Fruit fly (Drosophila melanogaster) whole organism, prepupa: ENCODE results near the gene CG31650.

Experiments used
- Blimp-1 ChIP-seq: fragments of 200-800 bp; sonication (Bioruptor generic); optimal IDR thresholded peaks from 3 replicates; lab custom pipeline; 2017; ENCODE audit warnings: missing biosample characterization, missing genetic modification characterization, mild to moderate bottlenecking, moderate library complexity, missing genetic modification reagents
- CG10631 ChIP-seq: fragments of 200-800 bp; sonication (Bioruptor generic); optimal IDR thresholded peaks from 2 replicates; lab custom pipeline; 2016; ENCODE audit warnings: missing biosample characterization, missing genetic modification characterization
- CG10669 ChIP-seq: fragments of 200-800 bp; sonication (Bioruptor generic); optimal IDR thresholded peaks from 3 replicates; lab custom pipeline; 2018; ENCODE audit warnings: missing biosample characterization, mild to moderate bottlenecking, missing genetic modification characterization, moderate library complexity
- CG11762 ChIP-seq: fragments of 200-800 bp; sonication (Bioruptor generic); optimal IDR thresholded peaks from 3 replicates; lab custom pipeline; 2016; ENCODE audit warnings: missing biosample characterization, missing genetic modification characterization; ENCODE audit not compliant: insufficient read depth
- CG16779 ChIP-seq: fragments of 200-800 bp; sonication (Bioruptor generic); optimal IDR thresholded peaks from 3 replicates; lab custom pipeline; 2017; ENCODE audit warnings: missing biosample characterization, mild to moderate bottlenecking, missing genetic modification characterization
- CG3032 ChIP-seq: fragments of 200-800 bp; optimal IDR thresholded peaks from 2 replicates; lab custom pipeline; 2019; ENCODE audit warnings: missing biosample characterization, mild to moderate bottlenecking, missing genetic modification characterization, moderate library complexity
- CG31627 ChIP-seq: fragments of 200-800 bp; sonication (Bioruptor generic); optimal IDR thresholded peaks from 3 replicates; lab custom pipeline; 2016; ENCODE audit warnings: missing biosample characterization, missing genetic modification characterization
- CG32006 ChIP-seq: fragments of 200-800 bp; sonication (Bioruptor generic); optimal IDR thresholded peaks from 3 replicates; lab custom pipeline; 2017; ENCODE audit warnings: missing biosample characterization, mild to moderate bottlenecking, missing genetic modification characterization
- CG34406 ChIP-seq: fragments of 200-800 bp; sonication (Bioruptor generic); optimal IDR thresholded peaks from 3 replicates; lab custom pipeline; 2016; ENCODE audit warnings: missing biosample characterization, missing genetic modification characterization
- CG6276 ChIP-seq: fragments of 200-800 bp; sonication (Bioruptor generic); optimal IDR thresholded peaks from 2 replicates; lab custom pipeline; 2017; ENCODE audit warnings: missing biosample characterization, mild to moderate bottlenecking, missing genetic modification characterization
- CG6808 ChIP-seq: fragments of 200-800 bp; sonication (Bioruptor generic); optimal IDR thresholded peaks from 3 replicates; lab custom pipeline; 2017; ENCODE audit warnings: missing biosample characterization, missing genetic modification characterization, mild to moderate bottlenecking, moderate library complexity, missing genetic modification reagents
- CG6854 ChIP-seq: fragments of 200-800 bp; sonication (Bioruptor generic); optimal IDR thresholded peaks from 2 replicates; lab custom pipeline; 2017; ENCODE audit warnings: missing biosample characterization, mild to moderate bottlenecking, missing genetic modification characterization
- CG7368 ChIP-seq: fragments of 200-800 bp; sonication (Bioruptor generic); optimal IDR thresholded peaks from 3 replicates; lab custom pipeline; 2016; ENCODE audit warnings: missing biosample characterization, missing genetic modification characterization
- CG8632 ChIP-seq: fragments of 200-800 bp; sonication (Bioruptor generic); optimal IDR thresholded peaks from 3 replicates; lab custom pipeline; 2016; ENCODE audit warnings: missing biosample characterization, missing genetic modification characterization
- CG9139 ChIP-seq: fragments of 200-800 bp; sonication (Bioruptor generic); optimal IDR thresholded peaks from 3 replicates; lab custom pipeline; 2017; ENCODE audit warnings: missing biosample characterization, mild to moderate bottlenecking, missing genetic modification characterization
- Eip75B ChIP-seq: fragments of 200-800 bp; sonication (Bioruptor generic); optimal IDR thresholded peaks from 3 replicates; lab custom pipeline; 2016; ENCODE audit warnings: missing biosample characterization, missing genetic modification characterization
- Eip78C ChIP-seq: fragments of 200-800 bp; sonication (Bioruptor generic); peaks from one replicate; lab custom pipeline; 2016; ENCODE audit warnings: missing biosample characterization, missing genetic modification characterization
- Eip93F ChIP-seq: fragments of 200-800 bp; sonication (Bioruptor generic); optimal IDR thresholded peaks from 2 replicates; lab custom pipeline; 2016; ENCODE audit warnings: missing biosample characterization, mild to moderate bottlenecking, missing genetic modification characterization
- Ets21C ChIP-seq: fragments of 200-800 bp; sonication (Bioruptor generic); optimal IDR thresholded peaks from 3 replicates; lab custom pipeline; 2016; ENCODE audit warnings: missing biosample characterization, missing genetic modification characterization
- Gug ChIP-seq: fragments of 200-800 bp; sonication (Bioruptor generic); IDR thresholded peaks from 2 replicates; pipeline ENCODE4 v1.3.6; 2022; ENCODE audit warnings: missing biosample characterization, missing genetic modification characterization
- Hr38 ChIP-seq: sonication (Bioruptor generic); optimal IDR thresholded peaks from 2 replicates; lab custom pipeline; 2016; ENCODE audit warnings: missing biosample characterization, missing genetic modification characterization
- Hr4 ChIP-seq: fragments of 200-800 bp; sonication (Bioruptor generic); optimal IDR thresholded peaks from 3 replicates; lab custom pipeline; 2016; ENCODE audit warnings: missing biosample characterization, missing genetic modification characterization
- Lpt ChIP-seq: fragments of 200-800 bp; sonication (Bioruptor generic); optimal IDR thresholded peaks from 3 replicates; lab custom pipeline; 2016; ENCODE audit warnings: missing biosample characterization, missing genetic modification characterization
- Met ChIP-seq: fragments of 200-800 bp; sonication (Bioruptor generic); optimal IDR thresholded peaks from 3 replicates; lab custom pipeline; 2016; ENCODE audit warnings: missing biosample characterization, missing genetic modification characterization
- OdsH ChIP-seq: fragments of 200-800 bp; sonication (Bioruptor generic); optimal IDR thresholded peaks from 3 replicates; lab custom pipeline; 2016; ENCODE audit warnings: missing biosample characterization, missing genetic modification characterization
- Sox102F ChIP-seq: fragments of 200-800 bp; sonication (Bioruptor generic); optimal IDR thresholded peaks from 2 replicates; lab custom pipeline; 2016; ENCODE audit warnings: missing biosample characterization, mild to moderate bottlenecking, missing genetic modification characterization
- Sox14 ChIP-seq: fragments of 200-800 bp; sonication (Bioruptor generic); optimal IDR thresholded peaks from 3 replicates; lab custom pipeline; 2016; ENCODE audit warnings: missing biosample characterization, missing genetic modification characterization
- Sox15 ChIP-seq: fragments of 200-800 bp; sonication (Bioruptor generic); optimal IDR thresholded peaks from 3 replicates; lab custom pipeline; 2016; ENCODE audit warnings: missing biosample characterization, missing genetic modification characterization
- achi ChIP-seq: fragments of 200-800 bp; sonication (Bioruptor generic); optimal IDR thresholded peaks from 3 replicates; lab custom pipeline; 2016; ENCODE audit warnings: missing biosample characterization, missing genetic modification characterization
- acj6 ChIP-seq: fragments of 200-800 bp; sonication (Bioruptor generic); optimal IDR thresholded peaks from 3 replicates; lab custom pipeline; 2016; ENCODE audit warnings: missing biosample characterization, missing genetic modification characterization
- cyc ChIP-seq: fragments of 200-800 bp; sonication (Bioruptor generic); optimal IDR thresholded peaks from 3 replicates; lab custom pipeline; 2016; ENCODE audit warnings: missing biosample characterization, missing genetic modification characterization
- dsx ChIP-seq: fragments of 200-800 bp; optimal IDR thresholded peaks from 3 replicates; lab custom pipeline; 2019; ENCODE audit warnings: missing biosample characterization, mild to moderate bottlenecking, missing genetic modification characterization, moderate library complexity; ENCODE audit not compliant: poor library complexity, severe bottlenecking
- eg ChIP-seq: fragments of 200-800 bp; sonication (Bioruptor generic); IDR thresholded peaks from 3 replicates; pipeline ENCODE4 v1.3.6; 2022; ENCODE audit warnings: missing biosample characterization, missing genetic modification characterization
- esn ChIP-seq: fragments of 200-800 bp; sonication (Bioruptor generic); optimal IDR thresholded peaks from 2 replicates; lab custom pipeline; 2016; ENCODE audit warnings: missing biosample characterization, mild to moderate bottlenecking, missing genetic modification characterization, moderate library complexity
- fd59A ChIP-seq: fragments of 200-800 bp; sonication (Bioruptor generic); optimal IDR thresholded peaks from 2 replicates; lab custom pipeline; 2017; ENCODE audit warnings: missing biosample characterization, mild to moderate bottlenecking, missing genetic modification characterization, missing genetic modification reagents
- fkh ChIP-seq: fragments of 200-800 bp; sonication (Bioruptor generic); optimal IDR thresholded peaks from 3 replicates; lab custom pipeline; 2017; ENCODE audit warnings: missing biosample characterization, mild to moderate bottlenecking, missing genetic modification characterization, moderate library complexity
- lz ChIP-seq: fragments of 200-800 bp; sonication (Bioruptor generic); optimal IDR thresholded peaks from 3 replicates; lab custom pipeline; 2016; ENCODE audit warnings: missing biosample characterization, missing genetic modification characterization
- net ChIP-seq: fragments of 200-800 bp; sonication (Bioruptor generic); optimal IDR thresholded peaks from 3 replicates; lab custom pipeline; 2016; ENCODE audit warnings: missing biosample characterization, missing genetic modification characterization
- pdm3 ChIP-seq: fragments of 200-800 bp; sonication (Bioruptor generic); optimal IDR thresholded peaks from 3 replicates; lab custom pipeline; 2016; ENCODE audit warnings: missing biosample characterization, missing genetic modification characterization
- spab ChIP-seq: fragments of 200-800 bp; sonication (Bioruptor generic); optimal IDR thresholded peaks from 2 replicates; lab custom pipeline; 2017; ENCODE audit warnings: missing biosample characterization, mild to moderate bottlenecking, missing genetic modification characterization, missing genetic modification reagents
- svp ChIP-seq: fragments of 200-800 bp; sonication (Bioruptor generic); peaks from one replicate; lab custom pipeline; 2016; ENCODE audit warnings: missing biosample characterization, missing genetic modification characterization
- topi ChIP-seq: fragments of 200-800 bp; sonication (Bioruptor generic); optimal IDR thresholded peaks from 3 replicates; lab custom pipeline; 2016; ENCODE audit warnings: missing biosample characterization, missing genetic modification characterization
- vri ChIP-seq: fragments of 200-800 bp; sonication (Bioruptor generic); optimal IDR thresholded peaks from 3 replicates; lab custom pipeline; 2016; ENCODE audit warnings: missing biosample characterization, mild to moderate bottlenecking, missing genetic modification characterization

The CG31650 gene

DNA sequence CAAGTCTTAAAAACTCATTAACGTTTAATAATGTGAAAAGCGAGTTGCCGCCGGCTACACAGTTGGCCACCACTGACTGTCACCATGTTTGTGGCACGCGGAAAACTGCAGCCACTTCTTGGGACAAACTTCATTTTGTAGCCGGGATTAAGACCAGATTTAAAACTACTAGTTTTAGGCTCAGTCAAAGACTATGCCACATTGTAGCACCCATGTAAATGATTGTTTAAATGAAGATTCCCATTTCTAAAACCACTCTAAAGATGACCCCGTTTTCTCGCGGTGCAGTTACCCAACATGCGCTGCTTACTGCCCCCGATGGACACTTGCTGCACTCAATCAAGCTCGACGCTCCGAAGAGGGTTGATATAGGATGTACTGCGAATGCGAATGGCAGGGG, 45.8 kb upstream of the CG31650 start (continued):
- peak; percentile 24 for TF ChIP-seq CG6276 (GFP tag; lab: Kevin White, UChicago)
- TF ChIP-seq CG10631 (GFP tag; lab: Kevin White, UChicago): peak; percentile 39
- peak; percentile 41 for TF ChIP-seq CG3032
- peak; percentile 26 for TF ChIP-seq net (GFP tag; lab: Kevin White, UChicago)
- peak; percentile 40 for TF ChIP-seq CG10669 (GFP tag; lab: Kevin White, UChicago)
- no peak for TF ChIP-seq dsx
- TF ChIP-seq Ets21C: no peak
- no peak for TF ChIP-seq CG7368 (GFP tag; lab: Kevin White, UChicago)
- peak; percentile 2 for TF ChIP-seq lz
- TF ChIP-seq Sox14: peak; percentile 17
- TF ChIP-seq achi (GFP tag; lab: Kevin White, UChicago): peak; percentile 43
- no peak for TF ChIP-seq CG6808 (GFP tag; lab: Kevin White, UChicago)
- TF ChIP-seq Lpt (GFP tag; lab: Kevin White, UChicago): no peak
- peak; percentile 4 for TF ChIP-seq fd59A
- peak; percentile 18 for TF ChIP-seq CG16779 (tag; lab: Kevin White, UChicago)
- no peak for TF ChIP-seq CG11762 (GFP tag; lab: Kevin White, UChicago)
- peak; percentile 12 for TF ChIP-seq topi (GFP tag; lab: Kevin White, UChicago)

DNA sequence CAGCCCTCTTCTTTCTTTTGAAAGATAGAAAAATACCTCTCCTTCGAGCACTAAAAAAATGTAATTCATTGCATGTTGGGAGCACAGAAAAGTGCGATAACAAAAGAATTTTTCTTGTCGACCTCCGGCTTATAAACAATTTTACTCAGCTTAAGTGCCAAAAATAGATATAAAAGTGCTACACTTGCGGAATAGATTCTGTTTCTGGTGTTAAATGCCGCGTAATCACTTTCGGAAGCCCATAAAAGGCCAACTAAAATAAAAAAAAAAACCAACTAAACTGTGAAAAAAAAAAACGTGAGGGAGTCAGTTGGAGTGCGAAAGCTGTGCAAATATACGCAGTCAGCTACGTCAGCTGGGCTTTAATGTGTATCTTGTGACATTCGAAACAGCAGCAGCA, 45.1 kb upstream of the CG31650 start:
- TF ChIP-seq eg (GFP tag; lab: Robert Waterston, UW) (0 out of 3 replicates have a peak, but pooled peaks have one; percentile 13), fkh (GFP tag; lab: Kevin White, UChicago) (peak; percentile 32), vri (GFP tag; lab: Kevin White, UChicago) (no peak), svp (GFP tag; lab: Kevin White, UChicago) (no peak)
- TF ChIP-seq, all 60 proteins: peak for 2

DNA sequence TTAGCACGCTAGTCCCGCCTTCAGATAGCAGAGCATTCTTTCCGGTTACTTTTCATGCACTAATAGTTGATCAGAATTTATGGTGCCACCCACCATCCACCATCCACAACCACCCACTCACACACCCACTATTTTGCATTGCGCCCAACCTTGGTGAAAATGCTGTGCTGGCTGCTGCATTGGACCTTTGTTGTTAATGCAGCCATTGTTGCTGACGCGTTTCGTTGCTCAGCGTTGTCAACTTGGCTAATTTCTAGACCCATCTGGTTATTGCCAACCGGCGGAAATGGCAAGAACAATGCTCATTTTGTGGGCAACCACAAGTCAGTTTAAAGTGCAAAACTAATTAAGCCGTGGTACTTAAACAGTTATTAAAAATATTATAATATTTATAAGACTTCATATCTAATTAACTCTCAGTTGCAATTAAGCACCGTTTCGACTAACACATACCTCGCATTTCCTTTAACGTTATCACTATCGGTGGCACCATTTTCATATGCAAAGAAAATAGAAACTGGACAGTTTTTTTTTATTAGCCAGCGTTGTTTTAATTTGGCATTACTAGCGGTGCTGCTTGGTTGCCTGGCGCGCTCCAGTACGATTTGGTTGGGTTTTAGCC, 44.2 kb upstream of the CG31650 start:
- TF ChIP-seq Hr38 (GFP tag; lab: Kevin White, UChicago): no peak
- no peak for TF ChIP-seq CG9139 (GFP tag; lab: Kevin White, UChicago)

- peak; percentile 82 for TF ChIP-seq fd59A
- peak; percentile 88 for TF ChIP-seq topi (GFP tag; lab: Kevin White, UChicago)
- peak; percentile 81 for TF ChIP-seq cyc
- peak; percentile 90 for TF ChIP-seq acj6
- peak; percentile 86 for TF ChIP-seq Met (GFP tag; lab: Kevin White, UChicago)
- peak; percentile 88 for TF ChIP-seq CG10669 (GFP tag; lab: Kevin White, UChicago)
- peak; percentile 98 for TF ChIP-seq Eip78C (GFP tag; lab: Kevin White, UChicago)
- peak; percentile 90 for TF ChIP-seq Eip75B (GFP tag; lab: Kevin White, UChicago)
- peak; percentile 86 for TF ChIP-seq Sox14
- TF ChIP-seq spab (GFP tag; lab: Kevin White, UChicago): peak; percentile 84
- peak; percentile 90 for TF ChIP-seq net (GFP tag; lab: Kevin White, UChicago)
- TF ChIP-seq CG11762 (GFP tag; lab: Kevin White, UChicago): peak; percentile 83
- peak; percentile 91 for TF ChIP-seq esn
- TF ChIP-seq Sox102F (GFP tag; lab: Kevin White, UChicago): peak; percentile 89
- peak; percentile 84 for TF ChIP-seq CG6854 (GFP tag; lab: Kevin White, UChicago)
- peak; percentile 69 for TF ChIP-seq Gug
- peak; percentile 49 for TF ChIP-seq Eip93F (GFP tag; lab: Kevin White, UChicago)
- peak; percentile 75 for TF ChIP-seq Sox15 (GFP tag; lab: Kevin White, UChicago)
- peak; percentile 86 for TF ChIP-seq CG6276 (GFP tag; lab: Kevin White, UChicago)
- peak; percentile 88 for TF ChIP-seq CG34406
- TF ChIP-seq Hr38 (GFP tag; lab: Kevin White, UChicago): peak; percentile 15
- TF ChIP-seq CG31627 (GFP tag; lab: Kevin White, UChicago): peak; percentile 84
- peak; percentile 89 for TF ChIP-seq CG8632 (GFP tag; lab: Kevin White, UChicago)
- TF ChIP-seq CG7368 (GFP tag; lab: Kevin White, UChicago): peak; percentile 82
- TF ChIP-seq Blimp-1 (GFP tag; lab: Kevin White, UChicago): peak; percentile 74
- peak; percentile 88 for TF ChIP-seq OdsH (GFP tag; lab: Kevin White, UChicago)
- peak; percentile 92 for TF ChIP-seq CG32006 (GFP tag; lab: Kevin White, UChicago)
- TF ChIP-seq pdm3 (GFP tag; lab: Kevin White, UChicago): peak; percentile 92
- peak; percentile 91 for TF ChIP-seq Hr4 (GFP tag; lab: Kevin White, UChicago)
- peak; percentile 78 for TF ChIP-seq Ets21C
These were observed 42.5 kb upstream of the CG31650 start for dm6 chr2L:5086905-5087522.
